Worm (Caenorhabditis elegans): ENCODE data around the gene aldo-2.

Gene aldo-2

ce11 chrIII:5836816-5837215, 39.6 kb downstream of the aldo-2 start, which contains the start of gene W04D12.1:
W04D12.1 (plus strand) TSS chrIII:5836926.
- TF ChIP-seq C38D4.7 (GFP tag; optimal IDR thresholded peaks at IDR 0.05): peak; percentile 18
- no peak for TF ChIP-seq ceh-6 (GFP tag; optimal IDR thresholded peaks at IDR 0.05)
- no peak for TF ChIP-seq ceh-19 (GFP tag; optimal IDR thresholded peaks at IDR 0.05)
- TF ChIP-seq madf-2 (tag; optimal IDR thresholded peaks at IDR 0.05): no peak
- TF ChIP-seq sdc-2 (tag; optimal IDR thresholded peaks at IDR 0.05): peak; percentile 7
- TF ChIP-seq nfya-1 (tag; optimal IDR thresholded peaks at IDR 0.05): peak; percentile 4

- TF ChIP-seq elt-4 (tag; optimal IDR thresholded peaks at IDR 0.05): no peak
- no peak for TF ChIP-seq lim-6 (tag; optimal IDR thresholded peaks at IDR 0.05)
- no peak for TF ChIP-seq fkh-6 (tag; optimal IDR thresholded peaks at IDR 0.05)
- no peak for TF ChIP-seq pat-9 (tag; optimal IDR thresholded peaks at IDR 0.05)
- TF ChIP-seq ref-2 (tag; optimal IDR thresholded peaks at IDR 0.05): no peak
- no peak for TF ChIP-seq pax-1 (tag; optimal IDR thresholded peaks at IDR 0.05)
- TF ChIP-seq unc-55 (GFP tag; optimal IDR thresholded peaks at IDR 0.05): no peak
- TF ChIP-seq tbx-7 (tag; optimal IDR thresholded peaks at IDR 0.05): no peak
- no peak for TF ChIP-seq K09A11.1 (tag; optimal IDR thresholded peaks at IDR 0.05; ENCODE audit: insufficient read depth)
- TF ChIP-seq ceh-6 (GFP tag; optimal IDR thresholded peaks at IDR 0.05): no peak
- no peak for TF ChIP-seq ceh-48 (tag; optimal IDR thresholded peaks at IDR 0.05)
- TF ChIP-seq nfya-1 (tag; optimal IDR thresholded peaks at IDR 0.05): no peak
- TF ChIP-seq pqm-1 (tag; optimal IDR thresholded peaks at IDR 0.05): no peak
Measured at ce11 chrIII:5836261-5836660, 40.2 kb downstream of the aldo-2 start.

ce11 chrIII:5835163-5835871, 41.1 kb downstream of the aldo-2 start:
- TF ChIP-seq dmd-4 (tag; optimal IDR thresholded peaks at IDR 0.05; ENCODE audit: borderline replicate concordance) (no peak), mec-3 (tag; optimal IDR thresholded peaks at IDR 0.05; ENCODE audit: borderline replicate concordance) (no peak), hlh-15 (tag; optimal IDR thresholded peaks at IDR 0.05) (no peak), ceh-34 (tag; optimal IDR thresholded peaks at IDR 0.05) (peak; percentile 23), ceh-18 (tag; optimal IDR thresholded peaks at IDR 0.05) (peak; percentile 63), nhr-11 (tag; optimal IDR thresholded peaks at IDR 0.05) (no peak), odd-2 (tag; optimal IDR thresholded peaks at IDR 0.05) (no peak), hlh-13 (GFP tag; optimal IDR thresholded peaks at IDR 0.05) (no peak), rnt-1 (tag; optimal IDR thresholded peaks at IDR 0.05) (peak; percentile 49), elt-2 (tag; optimal IDR thresholded peaks at IDR 0.05) (peak; percentile 89), ets-4 (tag; optimal IDR thresholded peaks at IDR 0.05) (peak; percentile 26), sox-2 (GFP tag; IDR thresholded peaks at IDR 0.05) (no peak), pha-4 (tag; optimal IDR thresholded peaks at IDR 0.05) (no peak), ahr-1 (tag; optimal IDR thresholded peaks at IDR 0.05) (no peak), ceh-31 (tag; optimal IDR thresholded peaks at IDR 0.05) (no peak), ceh-9 (tag; optimal IDR thresholded peaks at IDR 0.05) (no peak), fax-1 (tag; optimal IDR thresholded peaks at IDR 0.05) (no peak), C08G9.2 (tag; optimal IDR thresholded peaks at IDR 0.05) (peak; percentile 46), ztf-16 (tag; optimal IDR thresholded peaks at IDR 0.05) (no peak)

- no peak for TF ChIP-seq ceh-18 (tag; optimal IDR thresholded peaks at IDR 0.05)
- TF ChIP-seq unc-42 (tag; optimal IDR thresholded peaks at IDR 0.05): peak; percentile 61
Measured at ce11 chrIII:5834663-5835062, 41.8 kb downstream of the aldo-2 start.
